Worm (Caenorhabditis elegans) whole organism, young adult: Measurements from ENCODE around the gene grp-1.

Experiments
- F22D6.2 ChIP-seq: sonication (generic microtip); optimal IDR thresholded peaks from 2 replicates; lab custom pipeline; 2016; ENCODE audit warnings: mild to moderate bottlenecking, missing genetic modification characterization, missing compliant biosample characterization
- F49E8.2 ChIP-seq: sonication (generic microtip); optimal IDR thresholded peaks from 3 replicates; lab custom pipeline; 2017; ENCODE audit warnings: missing genetic modification characterization, mild to moderate bottlenecking, missing compliant biosample characterization, antibody characterized with exemption, moderate library complexity; ENCODE audit not compliant: insufficient read depth
- Y79H2A.3 ChIP-seq: fragments of 200-800 bp; sonication (Bioruptor generic); conservative IDR thresholded peaks from 2 replicates; pipeline ENCODE4 v1.3.6; 2022; ENCODE audit warnings: missing genetic modification reagents, missing genetic modification characterization, missing compliant biosample characterization
- ama-1 ChIP-seq, 3 experiments: fragments of 150-350 bp in 1 of 3; sonication (generic microtip) in 2 of 3; optimal IDR thresholded peaks; 2 replicates each; lab custom pipeline; 2014 to 2018; ENCODE audit warnings: missing biosample characterization in 2 of 3, missing genetic modification characterization in 2 of 3, missing genetic modification reagents in 2 of 3
- aptf-3 ChIP-seq: fragments of 200-800 bp; sonication (Bioruptor generic); IDR thresholded peaks from 2 replicates; pipeline ENCODE4 v1.3.6; 2022; ENCODE audit warnings: missing genetic modification characterization, missing compliant biosample characterization
- attf-5 ChIP-seq: fragments of 200-800 bp; sonication (Bioruptor generic); optimal IDR thresholded peaks from 2 replicates; lab custom pipeline; 2018; ENCODE audit warnings: mild to moderate bottlenecking, missing genetic modification characterization, missing compliant biosample characterization
- ceh-58 ChIP-seq: fragments of 200-800 bp; sonication (Bioruptor generic); IDR thresholded peaks from 2 replicates; pipeline ENCODE4 v1.3.6; 2022; ENCODE audit warnings: missing genetic modification characterization, missing compliant biosample characterization
- ceh-79 ChIP-seq: sonication (generic microtip); optimal IDR thresholded peaks from 2 replicates; lab custom pipeline; 2017; ENCODE audit warnings: mild to moderate bottlenecking, missing genetic modification characterization, missing compliant biosample characterization
- lag-1 ChIP-seq: fragments of 200-800 bp; sonication (Bioruptor generic); IDR thresholded peaks from 2 replicates; pipeline ENCODE4 v1.3.6; 2022; ENCODE audit warnings: missing genetic modification reagents, missing genetic modification characterization, missing compliant biosample characterization
- let-526 ChIP-seq: fragments of 200-800 bp; sonication (Bioruptor generic); IDR thresholded peaks from 2 replicates; pipeline ENCODE4 v1.3.6; 2022; ENCODE audit warnings: missing genetic modification reagents, missing genetic modification characterization, missing compliant biosample characterization
- nfya-1 ChIP-seq: sonication (generic microtip); optimal IDR thresholded peaks from 2 replicates; lab custom pipeline; 2017; ENCODE audit warnings: antibody characterized with exemption, missing compliant biosample characterization, missing genetic modification characterization, borderline replicate concordance; ENCODE audit not compliant: insufficient read depth
- unc-62 ChIP-seq: fragments of 150-350 bp; optimal IDR thresholded peaks from 2 replicates; lab custom pipeline; 2014; ENCODE audit warnings: missing biosample characterization, missing genetic modification reagents, missing genetic modification characterization
- ztf-3 ChIP-seq: fragments of 200-800 bp; sonication (Bioruptor generic); optimal IDR thresholded peaks from 2 replicates; lab custom pipeline; 2018; ENCODE audit warnings: mild to moderate bottlenecking, missing genetic modification characterization, missing compliant biosample characterization

- TF ChIP-seq attf-5 (no peak), unc-62 (GFP tag; lab: Kevin White, UChicago) (no peak), lag-1 (GFP tag; lab: Robert Waterston, UW) (no peak), let-526 (no peak), F22D6.2 (tag; lab: Kevin White, UChicago) (no peak), ceh-79 (tag; lab: Kevin White, UChicago) (no peak), ceh-58 (GFP tag; lab: Robert Waterston, UW) (no peak), ztf-3 (GFP tag; lab: Kevin White, UChicago) (no peak), Y79H2A.3 (no peak), ama-1 (optimal IDR thresholded peaks at IDR 0.05; lab: Kevin White, UChicago) (no peak), ama-1 (GFP tag; optimal IDR thresholded peaks at IDR 0.05; lab: Kevin White, UChicago) (no peak), F49E8.2 (tag; lab: Kevin White, UChicago) (no peak), aptf-3 (GFP tag; lab: Robert Waterston, UW) (no peak), nfya-1 (tag; lab: Kevin White, UChicago) (no peak)
Observed at ce11 chrIII:8044187-8044586, 41.3 kb upstream of the grp-1 start, which contains the start of gene K12H4.5.
